Fruit fly (Drosophila melanogaster): Measurements from ENCODE around the gene CG7049.

The CG7049 gene

DNA sequence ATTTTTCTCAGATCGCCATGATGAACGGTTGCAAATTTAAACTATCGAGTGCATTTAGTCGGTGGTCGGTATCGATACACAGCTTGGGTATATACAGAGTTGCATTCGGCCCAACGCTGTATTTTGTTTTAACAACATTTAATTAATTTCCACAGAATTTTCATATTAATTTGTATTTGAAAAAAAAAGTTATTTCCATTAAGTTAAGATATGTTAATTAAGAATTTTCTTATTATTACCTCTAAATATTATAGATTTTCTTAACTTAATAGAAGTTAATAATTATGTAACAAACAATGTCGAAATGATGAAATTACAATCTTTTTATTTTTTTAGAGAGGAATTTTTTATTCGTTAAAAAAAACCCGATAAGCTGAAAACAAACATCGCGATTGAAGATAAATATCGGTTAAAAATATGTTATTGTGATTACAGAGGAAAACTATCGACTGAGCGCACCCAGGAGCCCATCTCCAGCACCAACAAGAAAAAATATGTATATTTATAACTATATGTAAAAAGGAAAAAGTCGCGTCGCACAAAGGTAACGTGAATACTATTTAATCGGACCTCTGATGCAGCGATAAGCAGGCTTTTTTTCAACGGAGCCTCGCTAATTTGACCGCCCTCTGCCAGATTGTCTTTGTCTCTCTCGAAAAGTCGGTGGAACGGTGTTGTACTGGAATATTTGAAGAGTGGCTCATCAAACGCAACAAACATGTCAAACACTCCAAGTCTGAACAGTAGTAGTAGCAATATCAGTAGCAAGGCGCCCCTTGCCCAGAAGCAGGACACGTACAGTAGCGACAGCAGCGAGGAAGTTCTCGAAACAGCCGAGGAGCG is 23.9 kb upstream of the CG7049 start, which contains the start of the genes rno and mri (continued):
- TF ChIP-seq sima (GFP tag; optimal IDR thresholded peaks at IDR 0.05), result no peak
- TF ChIP-seq CG12391 (tag; optimal IDR thresholded peaks at IDR 0.05), result peak; percentile 92
- peak; percentile 76 for TF ChIP-seq CG10267 (tag; optimal IDR thresholded peaks at IDR 0.05)
- no peak for TF ChIP-seq CG12769 (tag; optimal IDR thresholded peaks at IDR 0.05)
- TF ChIP-seq btn (GFP tag; optimal IDR thresholded peaks at IDR 0.05), result no peak
- no peak for TF ChIP-seq CG3407 (GFP tag; optimal IDR thresholded peaks at IDR 0.05)
- peak; percentile 90 for TF ChIP-seq gem (tag; optimal IDR thresholded peaks at IDR 0.05)
- peak; percentile 79 for TF ChIP-seq fd96Cb (tag; optimal IDR thresholded peaks at IDR 0.05)
- no peak for TF ChIP-seq MTF-1 (GFP tag; optimal IDR thresholded peaks at IDR 0.05; ENCODE audit: borderline replicate concordance)
- TF ChIP-seq tap (tag; optimal IDR thresholded peaks at IDR 0.05), result no peak
- TF ChIP-seq CG34376 (GFP tag; optimal IDR thresholded peaks at IDR 0.05), result peak; percentile 22
- peak; percentile 82 for TF ChIP-seq CG31441 (GFP tag; IDR thresholded peaks at IDR 0.05)
- TF ChIP-seq Nf-YB (GFP tag; optimal IDR thresholded peaks at IDR 0.05), result peak; percentile 13
- no peak for TF ChIP-seq Hand (GFP tag; optimal IDR thresholded peaks at IDR 0.05)
- TF ChIP-seq Bgb (GFP tag; IDR thresholded peaks at IDR 0.05; ENCODE audit: partially characterized antibody), result peak; percentile 95
- no peak for TF ChIP-seq da (GFP tag; optimal IDR thresholded peaks at IDR 0.05)
- TF ChIP-seq CG6272 (GFP tag; IDR thresholded peaks at IDR 0.05), result peak; percentile 67
- TF ChIP-seq sqz (GFP tag; optimal IDR thresholded peaks at IDR 0.05), result peak; percentile 13
- no peak for TF ChIP-seq CG8359 (GFP tag; optimal IDR thresholded peaks at IDR 0.05; ENCODE audit: borderline replicate concordance)
- TF ChIP-seq jing (GFP tag; optimal IDR thresholded peaks at IDR 0.05), result no peak
- TF ChIP-seq schlank (tag; optimal IDR thresholded peaks at IDR 0.05), result peak; percentile 25
- peak in 1 of 3 experiments; percentile 83 for TF ChIP-seq lola (GFP tag; optimal IDR thresholded peaks at IDR 0.05)
- TF ChIP-seq Fer3 (tag; optimal IDR thresholded peaks at IDR 0.05), result peak; percentile 75
- TF ChIP-seq zen (tag; optimal IDR thresholded peaks at IDR 0.05), result peak; percentile 81
- TF ChIP-seq ham (GFP tag; IDR thresholded peaks at IDR 0.05), result no peak
- 0 out of 3 replicates have a peak, but pooled peaks have one; percentile 32 for TF ChIP-seq otp (GFP tag; IDR thresholded peaks at IDR 0.05)
- TF ChIP-seq CG15479 (GFP tag; optimal IDR thresholded peaks at IDR 0.05), result no peak
- TF ChIP-seq CG33557 (GFP tag; optimal IDR thresholded peaks at IDR 0.05), result peak; percentile 61
- TF ChIP-seq CG30020 (tag; optimal IDR thresholded peaks at IDR 0.05), result peak; percentile 83
- no peak for TF ChIP-seq HLHmδ (GFP tag; optimal IDR thresholded peaks at IDR 0.05)
- no peak for TF ChIP-seq CTCF (GFP tag; optimal IDR thresholded peaks at IDR 0.05)
- peak; percentile 91 for TF ChIP-seq HLH4C (GFP tag; IDR thresholded peaks at IDR 0.05; ENCODE audit: partially characterized antibody)
- no peak for TF ChIP-seq Poxn (GFP tag; IDR thresholded peaks at IDR 0.05)
- TF ChIP-seq dimm (GFP tag; IDR thresholded peaks at IDR 0.05), result peak; percentile 42; the same call in 1 of the 2 replicates
- no peak for TF ChIP-seq Atf-2 (GFP tag; optimal IDR thresholded peaks at IDR 0.05)
- no peak for TF ChIP-seq Dad (GFP tag; optimal IDR thresholded peaks at IDR 0.05)
- TF ChIP-seq Dbx (GFP tag; IDR thresholded peaks at IDR 0.05), result peak; percentile 81
- peak; percentile 85 for TF ChIP-seq CG10543 (GFP tag; optimal IDR thresholded peaks at IDR 0.05)
- no peak for TF ChIP-seq YL-1 (GFP tag; optimal IDR thresholded peaks at IDR 0.05)
- TF ChIP-seq abd-A (tag; optimal IDR thresholded peaks at IDR 0.05), result no peak
- TF ChIP-seq Nf-YA (GFP tag; IDR thresholded peaks at IDR 0.05), result peak; percentile 23; the same call in 1 of the 2 replicates
- TF ChIP-seq CG13287 (GFP tag; IDR thresholded peaks at IDR 0.05; ENCODE audit: partially characterized antibody), result peak; percentile 92
- TF ChIP-seq CG8388 (GFP tag; optimal IDR thresholded peaks at IDR 0.05), result peak; percentile 64
- TF ChIP-seq zen2 (GFP tag; IDR thresholded peaks at IDR 0.05; ENCODE audit: partially characterized antibody), result peak; percentile 96
